Fruit fly (Drosophila melanogaster): ENCODE results near the gene Gpdh1.

DNA sequence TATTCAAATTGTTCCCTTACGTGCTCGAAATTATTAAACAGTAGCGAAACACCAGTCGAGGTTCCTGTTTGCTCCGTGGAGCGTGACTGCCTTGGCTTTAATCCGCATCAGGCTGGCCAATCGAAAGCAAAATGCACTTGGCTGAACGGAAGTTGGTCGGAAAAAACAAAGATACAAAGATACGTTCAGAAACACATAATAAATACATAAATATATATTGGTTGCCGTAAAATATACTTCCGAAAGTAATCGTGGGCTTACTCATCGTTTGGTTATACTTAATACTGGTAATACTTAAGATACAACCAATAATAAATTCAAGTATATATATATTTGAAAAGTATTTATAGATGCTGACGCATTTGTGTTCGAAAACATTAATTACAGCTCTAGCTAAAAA lies 21.4 kb downstream of the Gpdh1 start, which contains the start of gene psd:
- TF ChIP-seq CG8478 (optimal IDR thresholded peaks at IDR 0.05) (no peak), CTCF (optimal IDR thresholded peaks at IDR 0.05) (no peak)
